Fruit fly (Drosophila melanogaster): ENCODE measurements around the gene CG43993.

DNA sequence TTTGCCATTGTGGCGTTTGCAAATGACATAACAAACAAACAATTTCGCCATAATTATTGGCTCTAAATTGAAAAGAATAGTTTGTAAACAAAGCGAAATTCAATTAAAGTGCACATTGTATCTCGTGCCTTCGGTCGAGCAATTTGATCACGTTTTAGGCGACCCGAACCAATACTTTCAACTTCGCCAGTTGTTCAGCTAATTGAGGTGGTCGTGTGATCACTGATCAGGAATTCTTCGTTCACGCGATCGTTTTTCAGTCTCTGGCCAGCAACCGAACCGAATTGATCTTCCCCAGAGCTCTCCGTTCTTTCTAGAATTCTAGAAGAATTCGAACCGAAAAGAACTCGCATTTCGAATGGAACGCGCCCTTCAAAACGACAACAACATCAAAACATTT lies 28.2 kb upstream of the CG43993 start:
- no peak for TF ChIP-seq CG8478 (optimal IDR thresholded peaks at IDR 0.05)
- no peak for TF ChIP-seq CTCF (optimal IDR thresholded peaks at IDR 0.05)

Data from S2 (cell line).